Fruit fly (Drosophila melanogaster): ENCODE data around the gene Acer.

- no peak for TF ChIP-seq CTCF (optimal IDR thresholded peaks at IDR 0.05)
- TF ChIP-seq CG8478 (optimal IDR thresholded peaks at IDR 0.05), result no peak
Observed at dm6 chr2L:8556207-8556606, 34.5 kb downstream of the Acer start.
